Worm (Caenorhabditis elegans): ENCODE results near the gene nhr-15.

DNA sequence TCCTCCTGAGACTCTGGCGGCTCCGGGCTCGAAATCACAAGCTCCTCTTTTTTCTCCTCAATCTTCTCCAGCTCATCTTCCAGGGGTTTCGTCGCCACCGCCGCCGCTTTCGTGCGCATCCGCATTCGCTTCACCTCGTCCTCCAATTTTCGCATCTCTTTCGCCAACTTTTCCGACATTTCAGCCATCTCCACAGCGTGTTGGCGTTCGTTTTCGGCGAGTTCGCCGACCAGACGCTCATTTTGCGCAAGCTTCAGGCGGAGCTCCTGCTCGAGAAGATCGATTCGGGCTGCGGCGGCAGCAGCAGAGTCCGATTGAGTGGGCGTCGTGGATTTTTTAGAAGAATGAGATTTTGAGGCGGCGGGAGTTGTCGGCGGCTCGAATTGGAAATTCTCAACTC lies 9.2 kb upstream of the nhr-15 start:
- no peak for TF ChIP-seq ets-7 (tag; optimal IDR thresholded peaks at IDR 0.05)
- TF ChIP-seq aly-1 (tag; optimal IDR thresholded peaks at IDR 0.05), result no peak
- TF ChIP-seq tbx-11 (GFP tag; IDR thresholded peaks at IDR 0.05), result no peak
- no peak for TF ChIP-seq flt-1 (GFP tag; IDR thresholded peaks at IDR 0.05)
- no peak for TF ChIP-seq tbx-37 (GFP tag; conservative IDR thresholded peaks at IDR 0.05)
- no peak for TF ChIP-seq ama-1 (optimal IDR thresholded peaks at IDR 0.05)
- TF ChIP-seq sea-1 (GFP tag; conservative IDR thresholded peaks at IDR 0.05), result no peak
- no peak for TF ChIP-seq ceh-13 (GFP tag; optimal IDR thresholded peaks at IDR 0.05)
- no peak for TF ChIP-seq scrt-1 (GFP tag; IDR thresholded peaks at IDR 0.05)
- TF ChIP-seq hmg-4 (GFP tag; optimal IDR thresholded peaks at IDR 0.05), result no peak
- no peak for TF ChIP-seq pes-1 (GFP tag; IDR thresholded peaks at IDR 0.05)
- no peak for TF ChIP-seq F13C5.2 (tag; optimal IDR thresholded peaks at IDR 0.05)

Measured in whole organism, early embryonic.